Worm (Caenorhabditis elegans): ENCODE results near the gene zipt-9.

Gene zipt-9

DNA sequence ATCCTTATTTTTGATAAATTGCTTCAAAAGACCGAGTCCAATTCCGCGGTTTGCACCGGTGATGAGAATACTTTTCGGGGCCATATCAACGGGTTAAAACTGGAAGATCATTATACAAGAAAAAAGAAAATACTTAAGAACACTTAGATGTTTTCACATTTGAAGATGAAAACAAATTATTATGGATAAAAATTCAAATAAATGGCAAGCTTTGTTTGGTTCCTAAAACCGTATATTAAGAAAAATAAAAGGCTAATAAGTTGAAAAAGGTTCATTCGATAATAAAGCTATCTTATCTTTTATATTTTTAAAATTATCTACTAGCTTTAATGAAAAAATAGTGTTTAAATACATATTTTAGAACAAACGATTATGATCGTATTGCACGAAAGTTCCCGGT lies 38.4 kb upstream of the zipt-9 start, which contains the start of gene F20G2.1:
TSS of gene F20G2.1 (minus strand) at position 101 of the 400 bp plus-strand sequence.
- TF ChIP-seq nhr-76 (tag; optimal IDR thresholded peaks at IDR 0.05) (no peak), unc-39 (tag; optimal IDR thresholded peaks at IDR 0.05) (no peak)

DNA sequence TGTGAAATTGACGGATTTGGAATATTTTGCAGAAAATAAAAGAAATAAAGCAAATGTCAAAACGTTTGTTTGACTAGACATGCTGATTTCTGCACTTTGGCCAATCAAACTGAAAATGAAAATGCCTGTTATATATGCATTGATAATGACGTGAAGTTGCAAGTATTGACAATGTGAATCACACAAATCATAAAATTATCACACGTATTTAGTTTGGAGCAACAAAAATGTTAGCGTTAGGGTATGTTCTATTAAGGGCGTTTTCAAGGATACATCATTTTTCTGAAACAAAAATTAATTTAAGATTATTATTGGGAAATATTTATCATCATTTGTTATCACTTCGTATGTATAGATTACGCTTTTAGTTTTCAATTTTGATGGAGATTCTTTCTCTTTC lies 36.7 kb upstream of the zipt-9 start, which contains the start of gene cld-9:
TSS of gene cld-9 (minus strand) at position 81 of the 400 bp plus-strand sequence.
- no peak for TF ChIP-seq tbx-8 (GFP tag; optimal IDR thresholded peaks at IDR 0.05)
- TF ChIP-seq sem-2 (GFP tag; optimal IDR thresholded peaks at IDR 0.05), result no peak
- no peak for TF ChIP-seq ham-2 (GFP tag; optimal IDR thresholded peaks at IDR 0.05)
- TF ChIP-seq lin-13 (tag; optimal IDR thresholded peaks at IDR 0.05), result no peak
- no peak for TF ChIP-seq nhr-237 (tag; optimal IDR thresholded peaks at IDR 0.05)
- TF ChIP-seq ceh-83 (GFP tag; optimal IDR thresholded peaks at IDR 0.05), result no peak
- no peak for TF ChIP-seq zip-8 (tag; optimal IDR thresholded peaks at IDR 0.05)
- no peak for TF ChIP-seq mep-1 (tag; optimal IDR thresholded peaks at IDR 0.05)
- no peak for TF ChIP-seq lin-32 (GFP tag; optimal IDR thresholded peaks at IDR 0.05)
- TF ChIP-seq ceh-39 (tag; optimal IDR thresholded peaks at IDR 0.05), result no peak
- no peak for TF ChIP-seq mab-5 (tag; optimal IDR thresholded peaks at IDR 0.05)
- no peak for TF ChIP-seq sptf-1 (tag; optimal IDR thresholded peaks at IDR 0.05)
- no peak for TF ChIP-seq flh-1 (GFP tag; optimal IDR thresholded peaks at IDR 0.05)
- TF ChIP-seq unc-39 (tag; optimal IDR thresholded peaks at IDR 0.05), result no peak
- no peak for TF ChIP-seq nhr-28 (tag; optimal IDR thresholded peaks at IDR 0.05)
- no peak for TF ChIP-seq mls-2 (tag; optimal IDR thresholded peaks at IDR 0.05)
- TF ChIP-seq nhr-12 (tag; optimal IDR thresholded peaks at IDR 0.05), result no peak
- no peak for TF ChIP-seq nhr-76 (tag; optimal IDR thresholded peaks at IDR 0.05)

- TF ChIP-seq unc-120 (tag; optimal IDR thresholded peaks at IDR 0.05; ENCODE audit: poor library complexity, severe bottlenecking), result no peak
- TF ChIP-seq ces-1 (GFP tag; optimal IDR thresholded peaks at IDR 0.05), result no peak
- no peak for TF ChIP-seq sem-2 (GFP tag; optimal IDR thresholded peaks at IDR 0.05)
- no peak for TF ChIP-seq unc-62 (GFP tag; optimal IDR thresholded peaks at IDR 0.05)
- TF ChIP-seq mep-1 (tag; optimal IDR thresholded peaks at IDR 0.05), result no peak
- TF ChIP-seq hlh-1 (tag; optimal IDR thresholded peaks at IDR 0.05), result no peak
- TF ChIP-seq zip-8 (tag; optimal IDR thresholded peaks at IDR 0.05), result no peak
- TF ChIP-seq drap-1 (GFP tag; optimal IDR thresholded peaks at IDR 0.05), result no peak
Observed at ce11 chrV:13748658-13749057, 33.6 kb upstream of the zipt-9 start, which contains the start of gene F35E12.10. TSS of gene F35E12.10 (minus strand) at chrV:13748758.

DNA sequence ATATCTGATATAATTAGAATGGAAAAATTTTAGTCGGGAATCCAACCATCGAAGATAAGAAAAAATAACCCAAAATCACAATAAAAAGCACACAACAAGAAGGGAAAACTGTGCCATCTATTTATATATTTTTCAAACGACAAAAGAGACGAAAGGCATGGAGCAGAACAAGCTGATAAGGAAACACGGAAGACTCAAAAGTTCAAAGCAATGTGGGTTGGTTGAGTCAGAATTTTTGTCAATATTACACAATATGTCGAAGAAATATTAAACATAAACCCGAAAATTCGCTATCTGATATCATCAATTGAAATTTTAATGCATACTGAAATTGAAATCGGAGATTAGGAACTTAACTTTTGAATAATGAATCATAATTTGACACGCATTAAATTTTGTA lies 29.8 kb upstream of the zipt-9 start, which contains the start of gene F35E12.9:
TSS of gene F35E12.9 (minus strand) at position 227 of the 400 bp plus-strand sequence.
- TF ChIP-seq hlh-1 (tag; optimal IDR thresholded peaks at IDR 0.05) (no peak), snpc-4 (tag; optimal IDR thresholded peaks at IDR 0.05) (no peak), pha-4 (tag; optimal IDR thresholded peaks at IDR 0.05) (no peak), mab-5 (tag; optimal IDR thresholded peaks at IDR 0.05) (no peak), cnd-1 (tag; optimal IDR thresholded peaks at IDR 0.05) (no peak), mls-2 (tag; optimal IDR thresholded peaks at IDR 0.05) (no peak), lin-32 (GFP tag; optimal IDR thresholded peaks at IDR 0.05) (no peak), tbx-8 (GFP tag; optimal IDR thresholded peaks at IDR 0.05) (no peak), ztf-11 (tag; optimal IDR thresholded peaks at IDR 0.05) (no peak), unc-62 (GFP tag; optimal IDR thresholded peaks at IDR 0.05) (no peak)

DNA sequence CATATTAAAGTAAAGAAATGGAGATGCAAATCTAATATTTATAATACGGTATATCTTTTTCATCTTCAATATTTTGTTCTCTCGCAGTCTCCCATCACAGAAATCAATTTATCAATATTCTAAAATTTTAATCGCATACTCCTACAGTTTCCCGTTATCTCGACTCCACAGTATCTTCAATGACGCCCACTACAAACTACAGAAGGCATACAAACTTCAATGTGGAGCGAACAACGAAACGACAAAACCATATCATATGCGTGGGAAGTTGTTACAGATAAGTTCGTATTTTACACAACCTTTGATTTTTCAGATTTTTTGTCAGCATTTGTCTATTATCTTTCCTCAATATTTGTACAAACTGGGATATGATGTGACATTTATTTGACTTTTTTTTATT lies 24.8 kb upstream of the zipt-9 start:
- no peak for TF ChIP-seq mep-1 (tag; optimal IDR thresholded peaks at IDR 0.05)
- no peak for TF ChIP-seq lsy-2 (tag; optimal IDR thresholded peaks at IDR 0.05)
- TF ChIP-seq snpc-4 (tag; optimal IDR thresholded peaks at IDR 0.05), result no peak
- no peak for TF ChIP-seq hlh-1 (tag; optimal IDR thresholded peaks at IDR 0.05)
- no peak for TF ChIP-seq unc-62 (GFP tag; optimal IDR thresholded peaks at IDR 0.05)
- no peak for TF ChIP-seq unc-120 (tag; optimal IDR thresholded peaks at IDR 0.05; ENCODE audit: poor library complexity, severe bottlenecking)
- no peak for TF ChIP-seq nhr-2 (tag; optimal IDR thresholded peaks at IDR 0.05)
- no peak for TF ChIP-seq sptf-1 (tag; optimal IDR thresholded peaks at IDR 0.05)
- no peak for TF ChIP-seq blmp-1 (tag; optimal IDR thresholded peaks at IDR 0.05)
- TF ChIP-seq zip-8 (tag; optimal IDR thresholded peaks at IDR 0.05), result no peak
- no peak for TF ChIP-seq nhr-237 (tag; optimal IDR thresholded peaks at IDR 0.05)
- TF ChIP-seq unc-39 (tag; optimal IDR thresholded peaks at IDR 0.05), result no peak
- TF ChIP-seq elt-3 (tag; optimal IDR thresholded peaks at IDR 0.05), result no peak
- TF ChIP-seq lin-13 (tag; optimal IDR thresholded peaks at IDR 0.05), result no peak
- TF ChIP-seq M03D4.4 (tag; optimal IDR thresholded peaks at IDR 0.05), result no peak
- no peak for TF ChIP-seq ztf-11 (tag; optimal IDR thresholded peaks at IDR 0.05)
- TF ChIP-seq ceh-83 (GFP tag; optimal IDR thresholded peaks at IDR 0.05), result no peak
- TF ChIP-seq cnd-1 (tag; optimal IDR thresholded peaks at IDR 0.05), result no peak
- no peak for TF ChIP-seq nhr-28 (tag; optimal IDR thresholded peaks at IDR 0.05)
- no peak for TF ChIP-seq nhr-12 (tag; optimal IDR thresholded peaks at IDR 0.05)

Data from whole organism, mixed stage, embryonic.